Worm (Caenorhabditis elegans): Measurements from ENCODE around the gene vha-9.

vha-9 gene

ce11 chrII:10279561-10279960 is 24.0 kb downstream of the vha-9 start, which contains the start of gene ZK971.1:
TSS of gene ZK971.1 (minus strand) at chrII:10279661.
- no peak for TF ChIP-seq elt-3 (tag; optimal IDR thresholded peaks at IDR 0.05)
- TF ChIP-seq alr-1 (tag; optimal IDR thresholded peaks at IDR 0.05; ENCODE audit: borderline replicate concordance) = no peak
- TF ChIP-seq pag-3 (tag; optimal IDR thresholded peaks at IDR 0.05; ENCODE audit: borderline replicate concordance, insufficient read depth) = no peak
- no peak for TF ChIP-seq efl-1 (optimal IDR thresholded peaks at IDR 0.05)
- TF ChIP-seq efl-1 (GFP tag; optimal IDR thresholded peaks at IDR 0.05 in 1 of 2) = no peak
- no peak for TF ChIP-seq mab-9 (GFP tag; IDR thresholded peaks at IDR 0.05)
- no peak for TF ChIP-seq C16A3.4 (tag; optimal IDR thresholded peaks at IDR 0.05)
- TF ChIP-seq nhr-47 (tag; optimal IDR thresholded peaks at IDR 0.05) = no peak
- no peak for TF ChIP-seq nhr-19 (GFP tag; conservative IDR thresholded peaks at IDR 0.05)
- no peak for TF ChIP-seq nhr-85 (tag)
- TF ChIP-seq C34B4.2 (tag; optimal IDR thresholded peaks at IDR 0.05) = no peak
- no peak for TF ChIP-seq ceh-8 (GFP tag; optimal IDR thresholded peaks at IDR 0.05)
- TF ChIP-seq dpl-1 (GFP tag; optimal IDR thresholded peaks at IDR 0.05) = no peak
- no peak for TF ChIP-seq grh-1 (GFP tag; IDR thresholded peaks at IDR 0.05)

ce11 chrII:10271093-10271492 is 32.4 kb downstream of the vha-9 start, which contains the start of gene F54B3.4:
TSS of gene F54B3.4 (minus strand) at chrII:10271193.
- TF ChIP-seq xbp-1 (tag; optimal IDR thresholded peaks at IDR 0.05) (no peak), lin-14 (GFP tag; optimal IDR thresholded peaks at IDR 0.05) (no peak), lin-39 (tag; optimal IDR thresholded peaks at IDR 0.05) (no peak), C34B4.2 (tag; optimal IDR thresholded peaks at IDR 0.05) (no peak), ztf-4 (tag; optimal IDR thresholded peaks at IDR 0.05) (no peak), nhr-77 (tag; optimal IDR thresholded peaks at IDR 0.05) (no peak), jun-1 (tag; optimal IDR thresholded peaks at IDR 0.05) (no peak), nhr-71 (tag; optimal IDR thresholded peaks at IDR 0.05) (no peak), ceh-90 (tag; optimal IDR thresholded peaks at IDR 0.05) (no peak), irx-1 (tag; optimal IDR thresholded peaks at IDR 0.05) (no peak), nhr-20 (tag; optimal IDR thresholded peaks at IDR 0.05) (no peak), efl-1 (optimal IDR thresholded peaks at IDR 0.05) (no peak), efl-1 (GFP tag; optimal IDR thresholded peaks at IDR 0.05 in 1 of 2) (no peak), C16A3.4 (tag; optimal IDR thresholded peaks at IDR 0.05) (no peak), blmp-1 (tag; optimal IDR thresholded peaks at IDR 0.05) (no peak), ces-1 (GFP tag; optimal IDR thresholded peaks at IDR 0.05) (no peak), snu-23 (GFP tag; optimal IDR thresholded peaks at IDR 0.05) (no peak), efl-3 (GFP tag; optimal IDR thresholded peaks at IDR 0.05) (no peak), fos-1 (tag; optimal IDR thresholded peaks at IDR 0.05) (no peak)

ce11 chrII:10270052-10270451 is 33.5 kb downstream of the vha-9 start, which contains the start of gene F54B3.2:
TSS of gene F54B3.2 (minus strand) at chrII:10270152.
- no peak for TF ChIP-seq tlp-1 (tag; optimal IDR thresholded peaks at IDR 0.05)
- no peak for TF ChIP-seq skn-1 (tag; optimal IDR thresholded peaks at IDR 0.05)
- no peak for TF ChIP-seq efl-1 (optimal IDR thresholded peaks at IDR 0.05)
- TF ChIP-seq efl-1 (GFP tag; optimal IDR thresholded peaks at IDR 0.05 in 1 of 2) = no peak
- no peak for TF ChIP-seq ceh-90 (tag; optimal IDR thresholded peaks at IDR 0.05)

ce11 chrII:10261261-10261660 is 42.3 kb downstream of the vha-9 start:
- TF ChIP-seq unc-30 (tag; optimal IDR thresholded peaks at IDR 0.05) = no peak
- TF ChIP-seq vab-15 (tag; optimal IDR thresholded peaks at IDR 0.05) = no peak
- TF ChIP-seq ceh-82 (tag; optimal IDR thresholded peaks at IDR 0.05) = no peak
- TF ChIP-seq zag-1 (tag; optimal IDR thresholded peaks at IDR 0.05) = no peak
- TF ChIP-seq pqm-1 (tag; optimal IDR thresholded peaks at IDR 0.05) = no peak
- no peak for TF ChIP-seq swsn-7 (tag; optimal IDR thresholded peaks at IDR 0.05)
